Fruit fly (Drosophila melanogaster) whole organism, embryonic: ENCODE results near the gene CG14205.

Experiments
- Atf6 ChIP-seq: fragments of 200-800 bp; sonication (Bioruptor generic); IDR thresholded peaks from 2 replicates; pipeline ENCODE4 v1.3.6; 2022; ENCODE audit warnings: missing biosample characterization, missing genetic modification characterization
- CG10209 ChIP-seq: fragments of 200-800 bp; sonication (Bioruptor generic); optimal IDR thresholded peaks from 3 replicates; lab custom pipeline; 2017; ENCODE audit warnings: missing biosample characterization, mild to moderate bottlenecking, missing genetic modification characterization, missing genetic modification reagents
- CG10267 ChIP-seq: fragments of 200-800 bp; sonication (Bioruptor generic); optimal IDR thresholded peaks from 2 replicates; lab custom pipeline; 2018; ENCODE audit warnings: missing biosample characterization, mild to moderate bottlenecking, missing genetic modification characterization, moderate library complexity
- CG14710 ChIP-seq: fragments of 200-800 bp; sonication (Bioruptor generic); optimal IDR thresholded peaks from 3 replicates; lab custom pipeline; 2019; ENCODE audit warnings: missing biosample characterization, mild to moderate bottlenecking, missing genetic modification characterization, moderate library complexity
- CG14860 ChIP-seq: fragments of 200-800 bp; sonication (Bioruptor generic); IDR thresholded peaks from 3 replicates; pipeline ENCODE4 v1.3.6; 2022; ENCODE audit warnings: missing biosample characterization, missing genetic modification characterization; ENCODE audit not compliant: partially characterized antibody
- CG15514 ChIP-seq: fragments of 200-800 bp; sonication (Bioruptor generic); optimal IDR thresholded peaks from 3 replicates; lab custom pipeline; 2017; ENCODE audit warnings: missing biosample characterization, missing genetic modification characterization, mild to moderate bottlenecking, moderate library complexity, missing genetic modification reagents
- CG15696 ChIP-seq: fragments of 200-800 bp; sonication (Bioruptor generic); optimal IDR thresholded peaks from 2 replicates; lab custom pipeline; 2019; ENCODE audit warnings: missing biosample characterization, mild to moderate bottlenecking, missing genetic modification characterization, moderate library complexity
- CG17359 ChIP-seq: fragments of 200-800 bp; sonication (Bioruptor generic); optimal IDR thresholded peaks from 3 replicates; lab custom pipeline; 2018; ENCODE audit warnings: missing biosample characterization, mild to moderate bottlenecking, missing genetic modification characterization, moderate library complexity
- CG2889 ChIP-seq: fragments of 200-800 bp; sonication (Bioruptor generic); IDR thresholded peaks from 3 replicates; pipeline ENCODE4 v1.3.6; 2022; ENCODE audit warnings: missing biosample characterization, missing genetic modification characterization
- CG34224 ChIP-seq: fragments of 200-800 bp; sonication (Bioruptor generic); IDR thresholded peaks from 3 replicates; pipeline ENCODE4 v1.3.6; 2022; ENCODE audit warnings: missing biosample characterization, missing genetic modification characterization; ENCODE audit not compliant: partially characterized antibody
- CG42726 ChIP-seq: fragments of 200-800 bp; sonication (Bioruptor generic); IDR thresholded peaks from 2 replicates; pipeline ENCODE4 v1.3.6; 2022; ENCODE audit warnings: missing biosample characterization, missing genetic modification characterization; ENCODE audit not compliant: partially characterized antibody
- CG6791 ChIP-seq: fragments of 200-800 bp; sonication (Bioruptor generic); IDR thresholded peaks from 3 replicates; pipeline ENCODE4 v1.3.6; 2022; ENCODE audit warnings: missing biosample characterization, missing genetic modification characterization; ENCODE audit not compliant: partially characterized antibody
- CG7786 ChIP-seq: fragments of 200-800 bp; sonication (Bioruptor generic); optimal IDR thresholded peaks from 2 replicates; lab custom pipeline; 2016; ENCODE audit warnings: missing biosample characterization, missing genetic modification characterization
- CG7963 ChIP-seq: fragments of 200-800 bp; sonication (Bioruptor generic); IDR thresholded peaks from 3 replicates; pipeline ENCODE4 v1.3.6; 2022; ENCODE audit warnings: missing biosample characterization, missing genetic modification characterization; ENCODE audit not compliant: partially characterized antibody
- CHES-1-like ChIP-seq: fragments of 200-800 bp; sonication (Bioruptor generic); optimal IDR thresholded peaks from 2 replicates; lab custom pipeline; 2016; ENCODE audit warnings: missing biosample characterization, missing genetic modification characterization
- Chrac-16 ChIP-seq: fragments of 200-800 bp; sonication (Bioruptor generic); optimal IDR thresholded peaks from 3 replicates; lab custom pipeline; 2016; ENCODE audit warnings: missing biosample characterization, missing genetic modification characterization
- D ChIP-seq, 2 experiments: fragments of 200-800 bp in 1 of 2; fragments of >200 bp in 1 of 2; sonication (Bioruptor generic) in 1 of 2; optimal IDR thresholded peaks; 2 replicates in 1 of 2; 3 replicates in 1 of 2; lab custom pipeline; 2017; ENCODE audit warnings: mild to moderate bottlenecking in 1 of 2, missing biosample characterization in 1 of 2, missing genetic modification characterization in 1 of 2, missing genetic modification reagents in 1 of 2
- Dll ChIP-seq: fragments of 200-800 bp; sonication (Bioruptor generic); IDR thresholded peaks from 4 replicates; pipeline ENCODE4 v1.3.6; 2022; ENCODE audit warnings: missing biosample characterization, missing genetic modification characterization; ENCODE audit not compliant: partially characterized antibody
- Doc2 ChIP-seq: fragments of 200-800 bp; sonication (Bioruptor generic); IDR thresholded peaks from 2 replicates; pipeline ENCODE4 v1.3.6; 2022; ENCODE audit warnings: missing biosample characterization, missing genetic modification characterization
- Dp ChIP-seq: fragments of 200-800 bp; sonication (Bioruptor generic); optimal IDR thresholded peaks from 2 replicates; lab custom pipeline; 2018; ENCODE audit warnings: missing biosample characterization, mild to moderate bottlenecking, missing genetic modification characterization, moderate library complexity
- Dref ChIP-seq: fragments of 200-800 bp; sonication (Bioruptor generic); IDR thresholded peaks from 2 replicates; pipeline ENCODE4 v1.3.6; 2022; ENCODE audit warnings: missing biosample characterization, missing genetic modification characterization
- HLH3B ChIP-seq: fragments of 200-800 bp; sonication (Bioruptor generic); IDR thresholded peaks from 2 replicates; pipeline ENCODE4 v1.3.6; 2022; ENCODE audit warnings: missing biosample characterization, missing genetic modification characterization
- HLH4C ChIP-seq: fragments of 200-800 bp; sonication (Bioruptor generic); IDR thresholded peaks from 3 replicates; pipeline ENCODE4 v1.3.6; 2022; ENCODE audit warnings: missing biosample characterization, missing genetic modification characterization; ENCODE audit not compliant: partially characterized antibody
- MBD-R2 ChIP-seq: fragments of 200-800 bp; sonication (Bioruptor generic); IDR thresholded peaks from 2 replicates; pipeline ENCODE4 v1.3.6; 2022; ENCODE audit warnings: missing biosample characterization, missing genetic modification characterization
- Mad ChIP-seq: fragments of 200-800 bp; sonication (Bioruptor generic); optimal IDR thresholded peaks from 2 replicates; lab custom pipeline; 2016; ENCODE audit warnings: missing biosample characterization, missing genetic modification characterization
- Med ChIP-seq: fragments of 200-800 bp; sonication (Bioruptor generic); peaks from one replicate; lab custom pipeline; 2016; ENCODE audit warnings: missing biosample characterization, missing genetic modification characterization, mild to moderate bottlenecking, inconsistent platforms, moderate library complexity
- Opbp ChIP-seq: fragments of 200-800 bp; sonication (Bioruptor generic); IDR thresholded peaks from 3 replicates; pipeline ENCODE4 v1.3.6; 2022; ENCODE audit warnings: missing biosample characterization, missing genetic modification characterization; ENCODE audit not compliant: partially characterized antibody
- PHDP ChIP-seq: fragments of 200-800 bp; sonication (Bioruptor generic); optimal IDR thresholded peaks from 3 replicates; lab custom pipeline; 2018; ENCODE audit warnings: missing biosample characterization, mild to moderate bottlenecking, missing genetic modification characterization, moderate library complexity
- Scr ChIP-seq: fragments of 200-800 bp; sonication (Bioruptor generic); IDR thresholded peaks from 2 replicates; pipeline ENCODE4 v1.3.6; 2022; ENCODE audit warnings: missing biosample characterization, missing genetic modification characterization; ENCODE audit not compliant: partially characterized antibody
- Sin3A ChIP-seq: fragments of >200 bp; optimal IDR thresholded peaks from 2 replicates; lab custom pipeline; 2018
- TFAM ChIP-seq: fragments of 200-800 bp; sonication (Bioruptor generic); optimal IDR thresholded peaks from 2 replicates; lab custom pipeline; 2017; ENCODE audit warnings: missing biosample characterization, missing genetic modification characterization, inconsistent platforms
- Vsx1 ChIP-seq: fragments of 200-800 bp; sonication (Bioruptor generic); optimal IDR thresholded peaks from 2 replicates; lab custom pipeline; 2017; ENCODE audit warnings: missing biosample characterization, mild to moderate bottlenecking, missing genetic modification characterization, missing genetic modification reagents
- Xbp1 ChIP-seq: fragments of 200-800 bp; sonication (Bioruptor generic); optimal IDR thresholded peaks from 3 replicates; lab custom pipeline; 2016; ENCODE audit warnings: missing biosample characterization, mild to moderate bottlenecking, missing genetic modification characterization
- aop ChIP-seq: fragments of 200-800 bp; sonication (Bioruptor generic); IDR thresholded peaks from 2 replicates; pipeline ENCODE4 v1.3.6; 2022; ENCODE audit warnings: missing biosample characterization, missing genetic modification characterization
- crp ChIP-seq, 2 experiments: fragments of 200-800 bp; sonication (Bioruptor generic); optimal IDR thresholded peaks; 2 replicates in 1 of 2; 3 replicates in 1 of 2; lab custom pipeline; 2017; ENCODE audit warnings: missing biosample characterization in 2 of 2, missing genetic modification characterization in 2 of 2, mild to moderate bottlenecking in 1 of 2, moderate library complexity in 1 of 2
- dati ChIP-seq: fragments of 200-800 bp; sonication (Bioruptor generic); IDR thresholded peaks from 2 replicates; pipeline ENCODE4 v1.3.6; 2022; ENCODE audit warnings: missing biosample characterization, missing genetic modification characterization
- gcm2 ChIP-seq: fragments of 200-800 bp; sonication (Bioruptor generic); optimal IDR thresholded peaks from 2 replicates; lab custom pipeline; 2016; ENCODE audit warnings: missing biosample characterization, missing genetic modification characterization
- inv ChIP-seq: fragments of 200-800 bp; sonication (Bioruptor generic); IDR thresholded peaks from 2 replicates; pipeline ENCODE4 v1.3.6; 2022; ENCODE audit warnings: missing biosample characterization, missing genetic modification characterization; ENCODE audit not compliant: partially characterized antibody
- klu ChIP-seq: fragments of 200-800 bp; sonication (Bioruptor generic); IDR thresholded peaks from 2 replicates; pipeline ENCODE4 v1.3.6; 2022; ENCODE audit warnings: missing biosample characterization, missing genetic modification characterization
- lbe ChIP-seq: fragments of 200-800 bp; sonication (Bioruptor generic); optimal IDR thresholded peaks from 2 replicates; lab custom pipeline; 2016; ENCODE audit warnings: missing biosample characterization, mild to moderate bottlenecking, missing genetic modification characterization
- lilli ChIP-seq: fragments of 200-800 bp; sonication (Bioruptor generic); optimal IDR thresholded peaks from 3 replicates; lab custom pipeline; 2016; ENCODE audit warnings: missing biosample characterization, missing genetic modification characterization
- mam ChIP-seq: fragments of 200-800 bp; sonication (Bioruptor generic); optimal IDR thresholded peaks from 3 replicates; lab custom pipeline; 2016; ENCODE audit warnings: missing biosample characterization, missing genetic modification characterization
- mld ChIP-seq: fragments of 200-800 bp; sonication (Bioruptor generic); IDR thresholded peaks from 3 replicates; pipeline ENCODE4 v1.3.6; 2022; ENCODE audit warnings: missing biosample characterization, missing genetic modification characterization; ENCODE audit not compliant: partially characterized antibody
- pnt ChIP-seq: fragments of 200-800 bp; sonication (Bioruptor generic); optimal IDR thresholded peaks from 3 replicates; lab custom pipeline; 2016; ENCODE audit warnings: missing biosample characterization, missing genetic modification characterization
- sens ChIP-seq: fragments of 200-800 bp; sonication (Bioruptor generic); peaks from one replicate; lab custom pipeline; 2016; ENCODE audit warnings: missing biosample characterization, missing genetic modification characterization
- sisA ChIP-seq: fragments of 200-800 bp; sonication (Bioruptor generic); IDR thresholded peaks from 2 replicates; pipeline ENCODE4 v1.3.6; 2022; ENCODE audit warnings: missing biosample characterization, missing genetic modification characterization
- slbo ChIP-seq: fragments of 200-800 bp; sonication (Bioruptor generic); IDR thresholded peaks from 2 replicates; pipeline ENCODE4 v1.3.6; 2022; ENCODE audit warnings: missing biosample characterization, missing genetic modification characterization
- tll ChIP-seq, 2 experiments: fragments of 200-800 bp in 1 of 2; fragments of >200 bp in 1 of 2; sonication (Bioruptor generic) in 1 of 2; optimal IDR thresholded peaks; 2 replicates each; lab custom pipeline; 2017 to 2019; ENCODE audit warnings: missing biosample characterization in 2 of 2, missing genetic modification characterization in 2 of 2, mild to moderate bottlenecking in 1 of 2, moderate library complexity in 1 of 2
- wdn ChIP-seq: fragments of 200-800 bp; sonication (Bioruptor generic); IDR thresholded peaks from 2 replicates; pipeline ENCODE4 v1.3.6; 2022; ENCODE audit warnings: missing biosample characterization, missing genetic modification characterization

CG14205 gene

DNA sequence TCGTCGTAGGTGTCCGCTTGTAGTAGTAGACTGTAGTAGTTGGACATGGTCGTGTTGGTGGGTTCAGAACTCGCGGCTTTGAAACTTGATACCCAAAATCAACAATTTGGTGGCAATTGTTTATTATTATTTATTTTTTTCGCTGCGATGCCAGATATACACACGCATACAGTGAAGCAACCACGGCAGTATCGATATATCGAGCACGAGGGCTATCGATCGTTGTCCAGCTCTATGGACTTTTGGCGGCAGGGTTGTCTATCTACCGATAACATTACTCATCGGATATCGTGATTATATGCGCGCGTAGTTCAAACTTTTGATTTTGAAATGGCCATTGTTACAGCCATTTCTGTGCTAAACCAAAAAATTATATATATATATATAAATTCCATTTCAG is 9.2 kb downstream of the CG14205 start, which contains the start of gene CG14220 (continued):
- TF ChIP-seq Dref (GFP tag; lab: Robert Waterston, UW) (peak; percentile 99), CG7963 (peak; percentile 94), CG7786 (no peak), Opbp (GFP tag; lab: Robert Waterston, UW) (peak; percentile 94), lilli (GFP tag; lab: Kevin White, UChicago) (peak; percentile 17), aop (GFP tag; lab: Robert Waterston, UW) (no peak), pnt (GFP tag; lab: Kevin White, UChicago) (no peak), CG14860 (GFP tag; lab: Robert Waterston, UW) (peak; percentile 90), klu (GFP tag; lab: Robert Waterston, UW) (no peak), slbo (GFP tag; lab: Robert Waterston, UW) (peak; percentile 36; the same call in 1 of the 2 replicates), Xbp1 (GFP tag; lab: Kevin White, UChicago) (no peak), CG14710 (peak; percentile 44), CG6791 (GFP tag; lab: Robert Waterston, UW) (peak; percentile 97), Doc2 (GFP tag; lab: Robert Waterston, UW) (no peak), mld (GFP tag; lab: Robert Waterston, UW) (peak; percentile 93), TFAM (GFP tag; lab: Kevin White, UChicago) (no peak), lbe (GFP tag; lab: Kevin White, UChicago) (peak; percentile 32), CG34224 (GFP tag; lab: Robert Waterston, UW) (peak; percentile 97), D (optimal IDR thresholded peaks at IDR 0.05; lab: Kevin White, UChicago) (no peak), D (GFP tag; optimal IDR thresholded peaks at IDR 0.05; lab: Kevin White, UChicago) (no peak), inv (GFP tag; lab: Robert Waterston, UW) (peak; percentile 87), crp (GFP tag; optimal IDR thresholded peaks at IDR 0.05; lab: Kevin White, UChicago) (peak in 1 of 2 experiments; percentile 35), CG42726 (GFP tag; lab: Robert Waterston, UW) (peak; percentile 90), Atf6 (GFP tag; lab: Robert Waterston, UW) (no peak), Chrac-16 (no peak), Dll (GFP tag; lab: Robert Waterston, UW) (peak; percentile 87), Vsx1 (no peak), Scr (peak; percentile 89), sisA (GFP tag; lab: Robert Waterston, UW) (no peak), Dp (GFP tag; lab: Kevin White, UChicago) (peak; percentile 92), wdn (GFP tag; lab: Robert Waterston, UW) (no peak), CG10209 (GFP tag; lab: Kevin White, UChicago) (no peak), Med (GFP tag; lab: Kevin White, UChicago) (peak; percentile 87), sens (GFP tag; lab: Kevin White, UChicago) (peak; percentile 70), CG15696 (tag; lab: Kevin White, UChicago) (no peak), HLH3B (no peak), gcm2 (GFP tag; lab: Kevin White, UChicago) (no peak), CG15514 (GFP tag; lab: Kevin White, UChicago) (peak; percentile 81), tll (GFP tag; optimal IDR thresholded peaks at IDR 0.05; lab: Kevin White, UChicago) (no peak), CHES-1-like (GFP tag; lab: Kevin White, UChicago) (peak; percentile 10), MBD-R2 (peak; percentile 72), Mad (peak; percentile 25), CG17359 (no peak), dati (no peak), Sin3A (lab: Kevin White, UChicago) (peak; percentile 17), CG2889 (no peak), mam (no peak), PHDP (tag; lab: Kevin White, UChicago) (peak; percentile 12), HLH4C (GFP tag; lab: Robert Waterston, UW) (peak; percentile 96), CG10267 (peak; percentile 45)
